Worm (Caenorhabditis elegans): ENCODE measurements around the gene snf-3.

- TF ChIP-seq unc-39 (tag; optimal IDR thresholded peaks at IDR 0.05) (no peak), lin-13 (GFP tag; optimal IDR thresholded peaks at IDR 0.05) (no peak), nhr-237 (tag; optimal IDR thresholded peaks at IDR 0.05) (no peak), ztf-11 (tag; optimal IDR thresholded peaks at IDR 0.05) (no peak), lin-11 (tag; optimal IDR thresholded peaks at IDR 0.05) (no peak), unc-62 (GFP tag; optimal IDR thresholded peaks at IDR 0.05) (no peak), lin-39 (tag; optimal IDR thresholded peaks at IDR 0.05) (no peak), dmd-4 (tag; optimal IDR thresholded peaks at IDR 0.05) (no peak), nhr-11 (tag; optimal IDR thresholded peaks at IDR 0.05) (no peak), nhr-129 (tag; optimal IDR thresholded peaks at IDR 0.05) (no peak), mdl-1 (tag; optimal IDR thresholded peaks at IDR 0.05) (no peak), nhr-10 (tag; optimal IDR thresholded peaks at IDR 0.05) (no peak)
Observed at ce11 chrII:1133295-1133694, 41.5 kb downstream of the snf-3 start.
